Worm (Caenorhabditis elegans): Measurements from ENCODE around the gene str-205.

str-205 gene

ce11 chrV:4951434-4951833, 21.7 kb upstream of the str-205 start, which contains the start of gene str-207:
TSS of gene str-207 (plus strand) at chrV:4951734.
- TF ChIP-seq unc-62 (GFP tag; optimal IDR thresholded peaks at IDR 0.05), result no peak

ce11 chrV:4948635-4949034, 18.9 kb upstream of the str-205 start, which contains the start of gene str-209:
TSS of gene str-209 (plus strand) at chrV:4948935.
- no peak for TF ChIP-seq unc-62 (GFP tag; optimal IDR thresholded peaks at IDR 0.05)

- no peak for TF ChIP-seq unc-62 (GFP tag; optimal IDR thresholded peaks at IDR 0.05)
These were observed 14.5 kb upstream of the str-205 start, which contains the start of gene str-211 for ce11 chrV:4944219-4944618. TSS of gene str-211 (minus strand) at chrV:4944319.

DNA sequence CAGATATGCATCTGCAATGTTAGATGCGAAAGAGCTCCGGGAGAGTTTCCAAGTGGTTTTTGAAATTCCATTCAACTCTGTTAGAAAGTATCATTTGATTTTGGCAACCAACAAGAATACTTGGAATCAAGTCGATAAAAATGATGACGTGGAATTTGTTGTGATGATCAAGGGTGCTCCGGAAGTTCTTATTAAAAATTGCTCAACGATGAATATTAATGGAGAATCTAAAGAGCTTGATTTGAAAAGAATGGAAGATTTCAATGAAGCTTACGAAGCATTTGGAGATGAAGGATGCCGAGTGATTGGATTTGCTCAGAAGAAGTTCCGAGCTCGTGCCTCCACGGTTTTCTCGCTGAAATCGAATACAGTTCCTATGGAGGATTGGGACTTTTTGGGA, 7.6 kb upstream of the str-205 start:
- TF ChIP-seq unc-62 (GFP tag; optimal IDR thresholded peaks at IDR 0.05), result no peak

DNA sequence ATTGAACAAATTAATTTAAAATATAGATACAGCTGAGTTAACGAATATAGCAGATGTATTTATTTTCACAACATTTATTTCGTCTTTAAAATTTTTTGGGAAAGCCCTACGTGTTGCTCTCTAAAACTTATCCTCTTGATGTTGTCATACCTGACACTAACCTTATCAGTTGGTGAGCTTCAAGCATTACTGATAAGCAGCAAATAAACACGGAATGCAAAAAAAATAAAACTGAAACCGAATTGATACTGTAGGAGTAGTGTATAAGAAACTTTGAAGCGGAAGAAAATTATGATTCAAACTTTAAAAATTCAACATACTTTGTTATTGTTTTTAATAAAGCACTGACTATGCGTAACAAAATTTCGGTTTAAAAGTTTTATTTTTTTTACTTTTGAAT, 5.4 kb upstream of the str-205 start:
- no peak for TF ChIP-seq unc-62 (GFP tag; optimal IDR thresholded peaks at IDR 0.05)

DNA sequence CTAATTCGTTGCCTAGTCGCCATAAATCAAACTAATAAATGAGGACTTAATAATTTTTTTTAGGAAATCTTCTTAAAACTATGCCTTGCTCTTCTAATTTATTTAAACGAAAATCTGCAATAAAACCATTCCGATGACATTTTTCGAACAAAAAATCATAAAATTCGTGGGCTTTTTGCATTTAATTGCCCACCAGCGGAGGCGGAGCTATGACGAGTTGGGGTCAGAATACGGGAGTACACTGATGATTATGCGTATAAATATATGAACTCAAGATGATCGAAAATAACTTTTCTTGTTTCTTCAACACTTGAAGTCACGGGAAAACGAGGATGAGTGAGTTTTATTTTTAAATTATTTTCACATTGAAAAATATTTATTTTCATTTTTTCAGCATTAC, 4.7 kb upstream of the str-205 start, which contains the start of gene catp-2:
Gene catp-2 (plus strand): TSS at position 301 of the 400 bp plus-strand sequence.
- TF ChIP-seq unc-62 (GFP tag; optimal IDR thresholded peaks at IDR 0.05), result no peak

- TF ChIP-seq unc-62 (GFP tag; optimal IDR thresholded peaks at IDR 0.05), result no peak
These were observed 3.5 kb upstream of the str-205 start for ce11 chrV:4933268-4933667.

- no peak for TF ChIP-seq unc-62 (GFP tag; optimal IDR thresholded peaks at IDR 0.05)
These were observed 3.1 kb upstream of the str-205 start, which contains the start of gene C02E7.10 for ce11 chrV:4932814-4933213. TSS of gene C02E7.10 (minus strand) at chrV:4933045.

DNA sequence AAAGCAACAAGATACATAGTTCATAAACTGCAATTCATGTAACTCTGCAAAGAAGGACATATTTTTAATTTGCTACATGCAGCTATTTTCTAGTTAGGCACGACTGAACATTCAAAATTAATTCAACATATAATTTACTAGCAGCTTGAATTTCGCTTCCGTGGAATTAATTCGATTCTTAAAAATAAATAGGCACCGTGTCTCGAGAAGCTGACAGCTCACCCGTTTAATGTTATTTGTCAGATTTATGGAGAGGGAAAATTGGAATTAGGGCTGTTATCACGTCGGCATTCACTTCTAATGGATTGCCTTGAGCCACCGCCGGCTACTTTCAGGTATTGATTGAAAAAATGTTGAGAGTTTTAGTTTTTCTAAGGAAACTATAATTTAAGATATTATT, 3.4 kb downstream of the str-205 start, which contains the start of gene srh-21:
Gene srh-21 (plus strand): TSS at position 301 of the 400 bp plus-strand sequence.
- no peak for TF ChIP-seq unc-62 (GFP tag; optimal IDR thresholded peaks at IDR 0.05)

DNA sequence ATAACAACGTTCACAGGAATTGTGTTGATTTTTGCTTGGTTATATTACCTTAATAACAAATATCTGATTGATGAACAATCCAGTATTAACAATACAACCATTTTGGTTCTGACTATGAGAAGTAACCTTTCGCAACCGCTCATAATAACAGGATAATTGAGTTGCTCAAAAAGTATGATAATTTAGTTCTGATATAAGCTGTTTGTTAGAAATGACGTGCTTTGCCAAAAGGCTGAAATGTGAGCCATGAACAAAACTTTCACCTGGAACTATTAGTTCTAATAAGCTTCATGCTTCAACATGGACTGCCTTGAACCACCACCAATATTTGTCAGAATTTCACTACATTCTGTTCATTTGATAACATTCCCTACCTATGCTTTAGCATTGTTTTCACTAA, 5.1 kb downstream of the str-205 start, which contains the start of gene srh-20:
Gene srh-20 (plus strand): TSS at position 301 of the 400 bp plus-strand sequence.
- TF ChIP-seq unc-62 (GFP tag; optimal IDR thresholded peaks at IDR 0.05), result no peak

- no peak for TF ChIP-seq unc-62 (GFP tag; optimal IDR thresholded peaks at IDR 0.05)
These were observed 7.7 kb downstream of the str-205 start, which contains the start of gene srh-22 for ce11 chrV:4922024-4922423. TSS of gene srh-22 (plus strand) at chrV:4922324.

ce11 chrV:4920690-4921152, 9.0 kb downstream of the str-205 start, which contains the start of the genes C02E7.8 and srh-23:
TSS of gene C02E7.8 (minus strand) at chrV:4920790.
TSS of gene srh-23 (plus strand) at chrV:4921102.
- no peak for TF ChIP-seq unc-62 (GFP tag; optimal IDR thresholded peaks at IDR 0.05)

ce11 chrV:4918664-4919257, 11.0 kb downstream of the str-205 start, which contains the start of gene C02E7.6:
TSS of gene C02E7.6 (plus strand) at chrV:4919207.
- no peak for TF ChIP-seq unc-62 (GFP tag; optimal IDR thresholded peaks at IDR 0.05)

- no peak for TF ChIP-seq unc-62 (GFP tag; optimal IDR thresholded peaks at IDR 0.05)
These were observed 11.6 kb downstream of the str-205 start, which contains the start of gene C02E7.7 for ce11 chrV:4918091-4918624. TSS of gene C02E7.7 (minus strand) at chrV:4918574.

DNA sequence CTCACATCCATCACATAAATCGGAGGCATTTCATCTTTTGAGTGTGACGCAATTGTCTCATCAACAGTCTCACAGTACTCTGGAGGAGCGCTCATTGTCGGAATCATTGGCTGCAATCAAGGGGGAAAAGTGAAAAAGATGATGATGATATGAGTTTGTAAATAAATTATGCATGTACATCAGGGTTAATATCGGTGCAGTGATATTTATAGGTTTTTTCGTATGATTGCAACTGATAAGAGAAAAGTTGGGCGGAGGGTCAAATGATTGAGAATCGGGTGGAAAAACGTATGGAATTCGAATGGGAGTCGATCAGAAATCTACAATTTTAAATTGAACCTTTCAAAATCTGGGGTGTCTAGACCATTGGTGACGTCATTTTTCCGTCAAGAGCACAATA, 14.9 kb downstream of the str-205 start, which contains the start of gene H23N18.6:
Gene H23N18.6 (minus strand): TSS at position 201 of the 400 bp plus-strand sequence.
- TF ChIP-seq unc-62 (GFP tag; optimal IDR thresholded peaks at IDR 0.05), result no peak

- no peak for TF ChIP-seq unc-62 (GFP tag; optimal IDR thresholded peaks at IDR 0.05)
These were observed 15.9 kb downstream of the str-205 start for ce11 chrV:4913853-4914252.

- TF ChIP-seq unc-62 (GFP tag; optimal IDR thresholded peaks at IDR 0.05), result no peak
These were observed 17.4 kb downstream of the str-205 start, which contains the start of gene H23N18.5 for ce11 chrV:4912313-4912712. TSS of gene H23N18.5 (minus strand) at chrV:4912381.
